Worm (Caenorhabditis elegans): ENCODE data around the gene F22F4.9.

- TF ChIP-seq sea-1 (GFP tag; conservative IDR thresholded peaks at IDR 0.05) = no peak
- no peak for TF ChIP-seq ceh-36 (tag; optimal IDR thresholded peaks at IDR 0.05)
- no peak for TF ChIP-seq tra-4 (tag; optimal IDR thresholded peaks at IDR 0.05)
- no peak for TF ChIP-seq ceh-13 (GFP tag; optimal IDR thresholded peaks at IDR 0.05)
Observed at ce11 chrX:5992770-5993169, 6.5 kb downstream of the F22F4.9 start, which contains the start of gene F22F4.5.
